Worm (Caenorhabditis elegans): Measurements from ENCODE around the gene F45D11.14.

DNA sequence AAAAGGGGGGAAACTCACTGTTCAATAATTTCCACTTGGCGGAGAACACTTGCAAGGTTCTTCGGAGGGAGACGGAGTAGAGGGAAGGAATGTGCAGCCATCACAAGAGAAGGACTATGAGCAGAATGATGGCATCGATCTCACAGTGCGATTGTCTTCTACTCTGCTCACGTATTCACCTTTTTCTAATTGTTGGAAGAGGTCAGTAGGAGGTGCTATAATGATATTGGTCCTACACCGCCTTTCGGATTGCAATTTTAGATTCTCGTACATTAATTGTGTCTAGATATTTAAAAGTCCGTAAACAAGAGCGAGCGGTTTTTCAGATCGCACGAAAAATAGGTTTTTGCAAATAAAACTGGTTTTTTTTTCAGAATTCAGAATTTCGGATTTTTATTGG, 34.2 kb upstream of the F45D11.14 start, which contains the start of gene fbxb-39:
- TF ChIP-seq unc-62 (GFP tag; optimal IDR thresholded peaks at IDR 0.05) (no peak), ztf-11 (tag; optimal IDR thresholded peaks at IDR 0.05) (no peak), mep-1 (tag; optimal IDR thresholded peaks at IDR 0.05) (no peak), nhr-12 (tag; optimal IDR thresholded peaks at IDR 0.05) (no peak)
